Fruit fly (Drosophila melanogaster) whole organism, embryonic: ENCODE data around the gene DNaseII.

ENCODE experiments used
- Adf1 ChIP-seq: fragments of 200-800 bp; sonication (Bioruptor generic); IDR thresholded peaks from 2 replicates; pipeline ENCODE4 v1.3.6; 2022; ENCODE audit warnings: missing biosample characterization, missing genetic modification characterization
- Awh ChIP-seq: fragments of 200-800 bp; sonication (Bioruptor generic); IDR thresholded peaks from 2 replicates; pipeline ENCODE4, ENCODE4 v1.3.6; 2022; ENCODE audit warnings: missing biosample characterization, missing genetic modification characterization
- CG10543 ChIP-seq: fragments of 200-800 bp; sonication (Bioruptor generic); optimal IDR thresholded peaks from 3 replicates; lab custom pipeline; 2017; ENCODE audit warnings: missing biosample characterization, mild to moderate bottlenecking, missing genetic modification characterization, moderate library complexity
- CG10565 ChIP-seq: fragments of 200-800 bp; sonication (Bioruptor generic); optimal IDR thresholded peaks from 3 replicates; lab custom pipeline; 2016; ENCODE audit warnings: missing biosample characterization, mild to moderate bottlenecking, missing genetic modification characterization
- CG11504 ChIP-seq: fragments of 200-800 bp; sonication (Bioruptor generic); optimal IDR thresholded peaks from 3 replicates; lab custom pipeline; 2019; ENCODE audit warnings: missing biosample characterization, mild to moderate bottlenecking, missing genetic modification characterization, moderate library complexity
- CG12391 ChIP-seq: fragments of 200-800 bp; sonication (Bioruptor generic); optimal IDR thresholded peaks from 3 replicates; lab custom pipeline; 2018; ENCODE audit warnings: missing biosample characterization, mild to moderate bottlenecking, missing genetic modification characterization, moderate library complexity
- CG13894 ChIP-seq: fragments of 200-800 bp; sonication (Bioruptor generic); optimal IDR thresholded peaks from 3 replicates; lab custom pipeline; 2018; ENCODE audit warnings: missing biosample characterization, mild to moderate bottlenecking, missing genetic modification characterization, moderate library complexity
- CG16813 ChIP-seq: fragments of 200-800 bp; sonication (Bioruptor generic); IDR thresholded peaks from 3 replicates; pipeline ENCODE4 v1.3.6; 2022; ENCODE audit warnings: missing biosample characterization, missing genetic modification characterization; ENCODE audit not compliant: partially characterized antibody
- CG17829 ChIP-seq: fragments of 200-800 bp; optimal IDR thresholded peaks from 2 replicates; lab custom pipeline; 2019; ENCODE audit warnings: missing biosample characterization, mild to moderate bottlenecking, missing genetic modification characterization, moderate library complexity
- CG2678 ChIP-seq: fragments of 200-800 bp; sonication (Bioruptor generic); optimal IDR thresholded peaks from 3 replicates; lab custom pipeline; 2019; ENCODE audit warnings: missing biosample characterization, mild to moderate bottlenecking, missing genetic modification characterization, moderate library complexity
- CG32767 ChIP-seq: fragments of 200-800 bp; sonication (Bioruptor generic); IDR thresholded peaks from 2 replicates; pipeline ENCODE4 v1.3.6; 2022; ENCODE audit warnings: missing biosample characterization, missing genetic modification characterization
- CG3847 ChIP-seq: fragments of 200-800 bp; sonication (Bioruptor generic); IDR thresholded peaks from 2 replicates; pipeline ENCODE4 v1.3.6; 2022; ENCODE audit warnings: missing biosample characterization, missing genetic modification characterization
- CG43689 ChIP-seq: fragments of 200-800 bp; sonication (Bioruptor generic); IDR thresholded peaks from 2 replicates; pipeline ENCODE4 v1.3.6; 2022; ENCODE audit warnings: missing biosample characterization, missing genetic modification characterization
- CG4820 ChIP-seq: fragments of 200-800 bp; sonication (Bioruptor generic); optimal IDR thresholded peaks from 3 replicates; lab custom pipeline; 2016; ENCODE audit warnings: missing biosample characterization, missing genetic modification characterization
- CG6854 ChIP-seq: fragments of 200-800 bp; sonication (Bioruptor generic); optimal IDR thresholded peaks from 3 replicates; lab custom pipeline; 2017; ENCODE audit warnings: missing biosample characterization, mild to moderate bottlenecking, missing genetic modification characterization
- CG7839 ChIP-seq: fragments of 200-800 bp; sonication (Bioruptor generic); optimal IDR thresholded peaks from 3 replicates; lab custom pipeline; 2018; ENCODE audit warnings: missing biosample characterization, mild to moderate bottlenecking, missing genetic modification characterization, moderate library complexity
- CG9727 ChIP-seq: fragments of 200-800 bp; sonication (Bioruptor generic); optimal IDR thresholded peaks from 3 replicates; lab custom pipeline; 2017; ENCODE audit warnings: missing biosample characterization, mild to moderate bottlenecking, missing genetic modification characterization
- Deaf1 ChIP-seq: fragments of 200-800 bp; optimal IDR thresholded peaks from 3 replicates; lab custom pipeline; 2019; ENCODE audit warnings: missing biosample characterization, mild to moderate bottlenecking, missing genetic modification characterization, moderate library complexity
- Dp ChIP-seq: fragments of 200-800 bp; sonication (Bioruptor generic); optimal IDR thresholded peaks from 2 replicates; lab custom pipeline; 2018; ENCODE audit warnings: missing biosample characterization, mild to moderate bottlenecking, missing genetic modification characterization, moderate library complexity
- Drgx ChIP-seq: fragments of 200-800 bp; sonication (Bioruptor generic); IDR thresholded peaks from 2 replicates; pipeline ENCODE4 v1.3.6; 2022; ENCODE audit warnings: missing biosample characterization, missing genetic modification characterization
- E2f2 ChIP-seq: fragments of 200-800 bp; sonication (Bioruptor generic); IDR thresholded peaks from 2 replicates; pipeline ENCODE4 v1.3.6; 2022; ENCODE audit warnings: missing biosample characterization, missing genetic modification characterization
- ERR ChIP-seq: fragments of 200-800 bp; sonication (Bioruptor generic); optimal IDR thresholded peaks from 2 replicates; lab custom pipeline; 2016; ENCODE audit warnings: missing biosample characterization, missing genetic modification characterization
- HLH4C ChIP-seq: fragments of 200-800 bp; sonication (Bioruptor generic); IDR thresholded peaks from 3 replicates; pipeline ENCODE4 v1.3.6; 2022; ENCODE audit warnings: missing biosample characterization, missing genetic modification characterization; ENCODE audit not compliant: partially characterized antibody
- HLHmδ ChIP-seq: fragments of 200-800 bp; sonication (Bioruptor generic); optimal IDR thresholded peaks from 2 replicates; lab custom pipeline; 2018; ENCODE audit warnings: missing biosample characterization, mild to moderate bottlenecking, missing genetic modification characterization, moderate library complexity
- Hmx ChIP-seq: fragments of 200-800 bp; sonication (Bioruptor generic); optimal IDR thresholded peaks from 2 replicates; lab custom pipeline; 2016; ENCODE audit warnings: missing biosample characterization, missing genetic modification characterization
- Lpt ChIP-seq: fragments of >200 bp; optimal IDR thresholded peaks from 2 replicates; lab custom pipeline; 2018; ENCODE audit warnings: missing biosample characterization, missing genetic modification characterization
- MBD-R2 ChIP-seq: fragments of 200-800 bp; sonication (Bioruptor generic); IDR thresholded peaks from 2 replicates; pipeline ENCODE4 v1.3.6; 2022; ENCODE audit warnings: missing biosample characterization, missing genetic modification characterization
- MTF-1 ChIP-seq: fragments of 200-800 bp; sonication (Bioruptor generic); optimal IDR thresholded peaks from 2 replicates; lab custom pipeline; 2018; ENCODE audit warnings: missing biosample characterization, mild to moderate bottlenecking, missing genetic modification characterization, borderline replicate concordance
- Oaz ChIP-seq: fragments of 200-800 bp; sonication (Bioruptor generic); IDR thresholded peaks from 2 replicates; pipeline ENCODE4 v1.3.6; 2022; ENCODE audit warnings: missing biosample characterization, missing genetic modification characterization
- Opbp ChIP-seq: fragments of 200-800 bp; sonication (Bioruptor generic); IDR thresholded peaks from 3 replicates; pipeline ENCODE4 v1.3.6; 2022; ENCODE audit warnings: missing biosample characterization, missing genetic modification characterization; ENCODE audit not compliant: partially characterized antibody
- PHDP ChIP-seq: fragments of 200-800 bp; sonication (Bioruptor generic); optimal IDR thresholded peaks from 3 replicates; lab custom pipeline; 2018; ENCODE audit warnings: missing biosample characterization, mild to moderate bottlenecking, missing genetic modification characterization, moderate library complexity
- Scr ChIP-seq: fragments of 200-800 bp; sonication (Bioruptor generic); IDR thresholded peaks from 2 replicates; pipeline ENCODE4 v1.3.6; 2022; ENCODE audit warnings: missing biosample characterization, missing genetic modification characterization; ENCODE audit not compliant: partially characterized antibody
- Sry-β ChIP-seq: fragments of 200-800 bp; sonication (Bioruptor generic); optimal IDR thresholded peaks from 2 replicates; lab custom pipeline; 2018; ENCODE audit warnings: missing biosample characterization, mild to moderate bottlenecking, missing genetic modification characterization, moderate library complexity
- az2 ChIP-seq: fragments of 200-800 bp; sonication (Bioruptor generic); optimal IDR thresholded peaks from 3 replicates; lab custom pipeline; 2016; ENCODE audit warnings: missing biosample characterization, missing genetic modification characterization
- crp ChIP-seq, 2 experiments: fragments of 200-800 bp; sonication (Bioruptor generic); optimal IDR thresholded peaks; 2 replicates in 1 of 2; 3 replicates in 1 of 2; lab custom pipeline; 2017; ENCODE audit warnings: missing biosample characterization in 2 of 2, missing genetic modification characterization in 2 of 2, mild to moderate bottlenecking in 1 of 2, moderate library complexity in 1 of 2
- da ChIP-seq: fragments of 200-800 bp; sonication (Bioruptor generic); optimal IDR thresholded peaks from 2 replicates; lab custom pipeline; 2016; ENCODE audit warnings: missing biosample characterization, missing genetic modification characterization
- dati ChIP-seq: fragments of 200-800 bp; sonication (Bioruptor generic); IDR thresholded peaks from 2 replicates; pipeline ENCODE4 v1.3.6; 2022; ENCODE audit warnings: missing biosample characterization, missing genetic modification characterization
- eve ChIP-seq, 2 experiments: fragments of >200 bp; optimal IDR thresholded peaks; 2 replicates each; lab custom pipeline; 2017; ENCODE audit warnings: missing biosample characterization in 2 of 2, missing genetic modification characterization in 2 of 2
- exex ChIP-seq: fragments of 200-800 bp; sonication (Bioruptor generic); optimal IDR thresholded peaks from 4 replicates; lab custom pipeline; 2018; ENCODE audit warnings: missing biosample characterization, mild to moderate bottlenecking, missing genetic modification characterization, moderate library complexity
- grn ChIP-seq: fragments of 200-800 bp; sonication (Bioruptor generic); optimal IDR thresholded peaks from 3 replicates; lab custom pipeline; 2017; ENCODE audit warnings: missing biosample characterization, missing genetic modification characterization
- gro ChIP-seq: fragments of 200-800 bp; sonication (Bioruptor generic); optimal IDR thresholded peaks from 2 replicates; lab custom pipeline; 2016; ENCODE audit warnings: missing biosample characterization, missing genetic modification characterization
- inv ChIP-seq: fragments of 200-800 bp; sonication (Bioruptor generic); IDR thresholded peaks from 2 replicates; pipeline ENCODE4 v1.3.6; 2022; ENCODE audit warnings: missing biosample characterization, missing genetic modification characterization; ENCODE audit not compliant: partially characterized antibody
- lilli ChIP-seq: fragments of 200-800 bp; sonication (Bioruptor generic); optimal IDR thresholded peaks from 3 replicates; lab custom pipeline; 2016; ENCODE audit warnings: missing biosample characterization, missing genetic modification characterization
- lmd ChIP-seq: fragments of 200-800 bp; sonication (Bioruptor generic); IDR thresholded peaks from 2 replicates; pipeline ENCODE4 v1.3.6; 2022; ENCODE audit warnings: missing biosample characterization, missing genetic modification characterization
- lov ChIP-seq, 2 experiments: fragments of 200-800 bp in 1 of 2; fragments of >200 bp in 1 of 2; sonication (Bioruptor generic) in 1 of 2; IDR thresholded peaks in 1 of 2; optimal IDR thresholded peaks in 1 of 2; 2 replicates in 1 of 2; 3 replicates in 1 of 2; pipeline versions ENCODE4 v1.3.6 to Lab custom; 2017 to 2022; ENCODE audit warnings: missing biosample characterization in 1 of 2, missing genetic modification characterization in 1 of 2
- salm ChIP-seq: fragments of 200-800 bp; sonication (Bioruptor generic); optimal IDR thresholded peaks from 2 replicates; lab custom pipeline; 2018; ENCODE audit warnings: missing biosample characterization, mild to moderate bottlenecking, missing genetic modification characterization
- sqz ChIP-seq: fragments of 200-800 bp; sonication (Bioruptor generic); optimal IDR thresholded peaks from 3 replicates; lab custom pipeline; 2018; ENCODE audit warnings: missing biosample characterization, mild to moderate bottlenecking, missing genetic modification characterization
- tap ChIP-seq: fragments of 200-800 bp; optimal IDR thresholded peaks from 3 replicates; lab custom pipeline; 2019; ENCODE audit warnings: missing biosample characterization, mild to moderate bottlenecking, missing genetic modification characterization, moderate library complexity
- tna ChIP-seq: fragments of 200-800 bp; sonication (Bioruptor generic); IDR thresholded peaks from 2 replicates; pipeline ENCODE4 v1.3.6; 2022; ENCODE audit warnings: missing biosample characterization, missing genetic modification characterization; ENCODE audit not compliant: partially characterized antibody
- vnd ChIP-seq: fragments of 200-800 bp; sonication (Bioruptor generic); IDR thresholded peaks from 3 replicates; pipeline ENCODE4 v1.3.6; 2022; ENCODE audit warnings: missing biosample characterization, missing genetic modification characterization; ENCODE audit not compliant: partially characterized antibody

DNaseII gene

dm6 chr3R:18021261-18021679 is 2.1 kb downstream of the DNaseII start, which contains the start of gene CG7785:
Gene CG7785 (plus strand): TSS chr3R:18021600.
- TF ChIP-seq CG13894 (no peak), PHDP (tag; lab: Kevin White, UChicago) (peak; percentile 68), CG10543 (GFP tag; lab: Kevin White, UChicago) (peak; percentile 15), ERR (GFP tag; lab: Kevin White, UChicago) (no peak), sqz (GFP tag; lab: Kevin White, UChicago) (peak; percentile 45), salm (no peak), CG32767 (GFP tag; lab: Robert Waterston, UW) (no peak), Oaz (no peak), lilli (GFP tag; lab: Kevin White, UChicago) (peak; percentile 67), crp (GFP tag; optimal IDR thresholded peaks at IDR 0.05; lab: Kevin White, UChicago) (peak; percentile 85 to 95), Opbp (GFP tag; lab: Robert Waterston, UW) (no peak), lmd (peak; percentile 61; the same call in 1 of the 2 replicates), Sry-β (GFP tag; lab: Kevin White, UChicago) (no peak), CG43689 (GFP tag; lab: Robert Waterston, UW) (no peak), CG6854 (GFP tag; lab: Kevin White, UChicago) (no peak), Deaf1 (tag; lab: Kevin White, UChicago) (no peak), vnd (no peak), az2 (peak; percentile 69), CG12391 (tag; lab: Kevin White, UChicago) (peak; percentile 49), CG7839 (tag; lab: Kevin White, UChicago) (peak; percentile 75), CG9727 (GFP tag; lab: Kevin White, UChicago) (peak; percentile 64), CG3847 (peak; percentile 39; the same call in 1 of the 2 replicates), Dp (GFP tag; lab: Kevin White, UChicago) (peak; percentile 53), Drgx (GFP tag; lab: Robert Waterston, UW) (no peak), CG10565 (GFP tag; lab: Kevin White, UChicago) (no peak), E2f2 (GFP tag; lab: Robert Waterston, UW) (peak; percentile 53), HLH4C (GFP tag; lab: Robert Waterston, UW) (no peak), grn (GFP tag; lab: Kevin White, UChicago) (no peak), CG16813 (GFP tag; lab: Robert Waterston, UW) (no peak), eve (GFP tag; optimal IDR thresholded peaks at IDR 0.05; lab: Kevin White, UChicago) (no peak), CG11504 (tag; lab: Kevin White, UChicago) (peak; percentile 73), exex (tag; lab: Kevin White, UChicago) (no peak), CG17829 (tag; lab: Kevin White, UChicago) (peak; percentile 62), MBD-R2 (GFP tag; lab: Robert Waterston, UW) (peak; percentile 75), lov (optimal IDR thresholded peaks at IDR 0.05; lab: Kevin White, UChicago) (no peak), lov (GFP tag; IDR thresholded peaks at IDR 0.05; lab: Robert Waterston, UW) (no peak), dati (GFP tag; lab: Robert Waterston, UW) (no peak), Scr (GFP tag; lab: Robert Waterston, UW) (no peak), inv (no peak), MTF-1 (GFP tag; lab: Kevin White, UChicago) (no peak), Lpt (GFP tag; lab: Kevin White, UChicago) (no peak), Hmx (GFP tag; lab: Kevin White, UChicago) (peak; percentile 17), Adf1 (GFP tag; lab: Robert Waterston, UW) (no peak), tna (GFP tag; lab: Robert Waterston, UW) (no peak), gro (GFP tag; lab: Kevin White, UChicago) (peak; percentile 55), HLHmδ (GFP tag; lab: Kevin White, UChicago) (no peak), CG2678 (tag; lab: Kevin White, UChicago) (peak; percentile 52), CG4820 (GFP tag; lab: Kevin White, UChicago) (peak; percentile 39), da (GFP tag; lab: Kevin White, UChicago) (peak; percentile 1), tap (no peak), Awh (GFP tag; lab: Robert Waterston, UW) (no peak)
